Worm (Caenorhabditis elegans): ENCODE measurements around the gene F10D2.8.

Gene F10D2.8

ce11 chrV:7138320-7138719 lies 12.2 kb downstream of the F10D2.8 start, which contains the start of gene str-112:
Gene str-112 (minus strand): TSS chrV:7138420.
- TF ChIP-seq ces-1 (GFP tag; optimal IDR thresholded peaks at IDR 0.05) (no peak), lin-32 (GFP tag; optimal IDR thresholded peaks at IDR 0.05) (no peak), sem-2 (GFP tag; optimal IDR thresholded peaks at IDR 0.05) (no peak), ztf-11 (tag; optimal IDR thresholded peaks at IDR 0.05) (no peak), zip-8 (tag; optimal IDR thresholded peaks at IDR 0.05) (no peak), ceh-83 (GFP tag; optimal IDR thresholded peaks at IDR 0.05) (no peak), nhr-28 (tag; optimal IDR thresholded peaks at IDR 0.05) (no peak), nhr-76 (tag; optimal IDR thresholded peaks at IDR 0.05) (no peak), ham-2 (GFP tag; optimal IDR thresholded peaks at IDR 0.05) (no peak), pha-4 (tag; optimal IDR thresholded peaks at IDR 0.05) (no peak), elt-1 (tag; optimal IDR thresholded peaks at IDR 0.05; ENCODE audit: borderline replicate concordance, insufficient read depth) (no peak), lin-13 (tag; optimal IDR thresholded peaks at IDR 0.05) (no peak), flh-1 (GFP tag; optimal IDR thresholded peaks at IDR 0.05) (no peak), snpc-4 (tag; optimal IDR thresholded peaks at IDR 0.05) (no peak), unc-62 (GFP tag; optimal IDR thresholded peaks at IDR 0.05) (no peak), nhr-237 (tag; optimal IDR thresholded peaks at IDR 0.05) (no peak), mls-2 (tag; optimal IDR thresholded peaks at IDR 0.05) (no peak), hlh-1 (tag; optimal IDR thresholded peaks at IDR 0.05) (no peak), elt-3 (tag; optimal IDR thresholded peaks at IDR 0.05) (no peak)

- TF ChIP-seq unc-39 (tag; optimal IDR thresholded peaks at IDR 0.05) (no peak), mab-5 (tag; optimal IDR thresholded peaks at IDR 0.05) (no peak), hlh-1 (tag; optimal IDR thresholded peaks at IDR 0.05) (no peak)
Measured at ce11 chrV:7136859-7137258, 13.7 kb downstream of the F10D2.8 start.

- TF ChIP-seq ceh-39 (tag; optimal IDR thresholded peaks at IDR 0.05) (no peak), nhr-12 (tag; optimal IDR thresholded peaks at IDR 0.05) (no peak), bed-3 (GFP tag; optimal IDR thresholded peaks at IDR 0.05) (no peak), ceh-83 (GFP tag; optimal IDR thresholded peaks at IDR 0.05) (no peak), unc-39 (tag; optimal IDR thresholded peaks at IDR 0.05) (no peak), nhr-76 (tag; optimal IDR thresholded peaks at IDR 0.05) (no peak), lin-32 (GFP tag; optimal IDR thresholded peaks at IDR 0.05) (no peak), ceh-43 (GFP tag; optimal IDR thresholded peaks at IDR 0.05) (no peak), lsy-2 (tag; optimal IDR thresholded peaks at IDR 0.05) (no peak)
Measured at ce11 chrV:7133963-7134362, 16.6 kb downstream of the F10D2.8 start, which contains the start of gene F10D2.16. Gene F10D2.16 (plus strand): TSS chrV:7134263.

- TF ChIP-seq nhr-237 (tag; optimal IDR thresholded peaks at IDR 0.05) (no peak), unc-39 (tag; optimal IDR thresholded peaks at IDR 0.05) (no peak), mep-1 (tag; optimal IDR thresholded peaks at IDR 0.05) (no peak), drap-1 (GFP tag; optimal IDR thresholded peaks at IDR 0.05) (no peak), nhr-2 (tag; optimal IDR thresholded peaks at IDR 0.05) (no peak), unc-120 (tag; optimal IDR thresholded peaks at IDR 0.05; ENCODE audit: poor library complexity, severe bottlenecking) (no peak), ces-1 (GFP tag; optimal IDR thresholded peaks at IDR 0.05) (no peak), zip-8 (tag; optimal IDR thresholded peaks at IDR 0.05) (no peak), mls-2 (tag; optimal IDR thresholded peaks at IDR 0.05) (no peak), lin-32 (GFP tag; optimal IDR thresholded peaks at IDR 0.05) (no peak), bed-3 (GFP tag; optimal IDR thresholded peaks at IDR 0.05) (no peak), M03D4.4 (tag; optimal IDR thresholded peaks at IDR 0.05) (no peak), pha-4 (tag; optimal IDR thresholded peaks at IDR 0.05) (no peak)
Measured at ce11 chrV:7132248-7132647, 18.3 kb downstream of the F10D2.8 start, which contains the start of gene sre-10. Gene sre-10 (plus strand): TSS chrV:7132548.

ce11 chrV:7130974-7131373 lies 19.5 kb downstream of the F10D2.8 start, which contains the start of gene srx-36:
Gene srx-36 (minus strand): TSS chrV:7131074.
- no peak for TF ChIP-seq elt-3 (tag; optimal IDR thresholded peaks at IDR 0.05)
- TF ChIP-seq mab-5 (tag; optimal IDR thresholded peaks at IDR 0.05), result no peak
- no peak for TF ChIP-seq unc-120 (tag; optimal IDR thresholded peaks at IDR 0.05; ENCODE audit: poor library complexity, severe bottlenecking)

ce11 chrV:7129460-7129859 lies 21.1 kb downstream of the F10D2.8 start, which contains the start of gene T01C4.8:
Gene T01C4.8 (minus strand): TSS chrV:7129560.
- TF ChIP-seq nhr-237 (tag; optimal IDR thresholded peaks at IDR 0.05), result no peak
- no peak for TF ChIP-seq sptf-1 (tag; optimal IDR thresholded peaks at IDR 0.05)

Data from whole organism, mixed stage, embryonic.